Worm (Caenorhabditis elegans): Measurements from ENCODE around the gene tftc-1.

DNA sequence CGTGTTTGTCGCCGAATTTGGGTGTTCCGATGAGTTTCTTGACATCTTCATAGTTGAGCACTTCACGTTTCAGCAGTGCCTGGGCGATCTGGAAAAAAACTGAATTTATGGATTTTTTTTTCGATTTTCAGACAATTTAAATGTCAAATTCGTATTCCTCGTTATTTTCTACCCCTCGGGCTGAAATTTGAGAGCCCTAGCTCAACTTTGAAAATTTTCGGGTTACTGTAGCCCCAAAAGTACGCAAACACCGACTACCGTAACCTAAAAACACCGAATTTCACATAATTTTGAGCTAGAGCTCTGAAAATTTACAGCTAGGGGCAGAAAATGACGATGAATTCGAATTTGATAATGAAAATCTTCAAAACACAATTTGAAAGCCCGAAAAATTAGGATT lies 15.1 kb upstream of the tftc-1 start:
- TF ChIP-seq him-1 (tag; optimal IDR thresholded peaks at IDR 0.05) (no peak), W03F9.2 (tag; optimal IDR thresholded peaks at IDR 0.05) (no peak)

Data from whole organism, L4/young adult.